Fruit fly (Drosophila melanogaster): ENCODE data around the gene ppk28.

DNA sequence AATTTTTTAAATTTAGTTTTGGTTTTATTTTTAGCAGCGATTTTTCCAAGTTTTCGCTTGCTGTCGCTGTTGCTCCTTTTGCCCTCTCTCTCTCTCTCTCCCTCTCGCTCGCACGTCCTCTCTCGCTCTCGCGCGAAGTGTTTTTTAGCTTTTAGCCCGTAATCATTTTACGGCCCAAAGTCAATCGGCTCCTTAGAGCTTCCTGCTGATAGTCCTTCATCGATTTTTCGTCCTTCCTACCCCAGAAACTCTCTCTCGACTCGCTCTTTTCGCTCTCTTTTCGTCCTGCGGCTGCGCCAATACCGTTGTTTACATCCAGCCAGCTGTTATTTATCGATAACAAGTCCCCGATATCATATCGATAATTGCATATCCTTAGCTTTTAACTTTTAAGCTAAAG, 38.4 kb downstream of the ppk28 start, which contains the start of gene RSG7:
- TF ChIP-seq HmgZ (tag; optimal IDR thresholded peaks at IDR 0.05) (no peak), CG14667 (GFP tag; IDR thresholded peaks at IDR 0.05) (no peak), CG6175 (GFP tag; IDR thresholded peaks at IDR 0.05) (no peak), seq (GFP tag; IDR thresholded peaks at IDR 0.05) (no peak), nerfin-1 (tag; optimal IDR thresholded peaks at IDR 0.05) (no peak), esg (GFP tag; conservative IDR thresholded peaks at IDR 0.05) (no peak), zfh1 (GFP tag; IDR thresholded peaks at IDR 0.05) (no peak), H2.0 (GFP tag; IDR thresholded peaks at IDR 0.05) (no peak), Sry-β (GFP tag; optimal IDR thresholded peaks at IDR 0.05) (no peak)

Measured in whole organism, embryonic.